Fruit fly (Drosophila melanogaster) whole organism: ENCODE results near the gene CG43094.

Experiments used
- Dll ChIP-seq: fragments of >200 bp; optimal IDR thresholded peaks from 2 replicates; lab custom pipeline; 2017
- pan ChIP-seq: fragments of >200 bp; optimal IDR thresholded peaks from 2 replicates; lab custom pipeline; 2017
- usp ChIP-seq: fragments of >200 bp; optimal IDR thresholded peaks from 2 replicates; lab custom pipeline; 2017; ENCODE audit warnings: missing biosample characterization, missing genetic modification characterization, mixed read lengths

- TF ChIP-seq pan: no peak
- no peak for TF ChIP-seq usp
- TF ChIP-seq Dll (lab: Kevin White, UChicago): no peak
Measured at dm6 chr3R:22732995-22733394, 37.8 kb downstream of the CG43094 start.
